Fruit fly (Drosophila melanogaster) whole organism, embryonic: Measurements from ENCODE around the gene Wnt6.

ENCODE experiments used
- CG10147 ChIP-seq: fragments of 200-800 bp; sonication (Bioruptor generic); optimal IDR thresholded peaks from 2 replicates; lab custom pipeline; 2019; ENCODE audit warnings: missing biosample characterization, mild to moderate bottlenecking, missing genetic modification characterization, moderate library complexity
- CG10209 ChIP-seq: fragments of 200-800 bp; sonication (Bioruptor generic); optimal IDR thresholded peaks from 3 replicates; lab custom pipeline; 2017; ENCODE audit warnings: missing biosample characterization, mild to moderate bottlenecking, missing genetic modification characterization, missing genetic modification reagents
- CG11456 ChIP-seq: fragments of 200-800 bp; sonication (Bioruptor generic); IDR thresholded peaks from 3 replicates; pipeline ENCODE4 v1.3.6; 2022; ENCODE audit warnings: missing biosample characterization, missing genetic modification characterization
- CG12236 ChIP-seq: fragments of 200-800 bp; sonication (Bioruptor generic); optimal IDR thresholded peaks from 2 replicates; lab custom pipeline; 2016; ENCODE audit warnings: missing biosample characterization, missing genetic modification characterization
- CG14860 ChIP-seq: fragments of 200-800 bp; sonication (Bioruptor generic); IDR thresholded peaks from 3 replicates; pipeline ENCODE4 v1.3.6; 2022; ENCODE audit warnings: missing biosample characterization, missing genetic modification characterization; ENCODE audit not compliant: partially characterized antibody
- CG17186 ChIP-seq: fragments of 200-800 bp; sonication (Bioruptor generic); optimal IDR thresholded peaks from 3 replicates; lab custom pipeline; 2017; ENCODE audit warnings: missing biosample characterization, missing genetic modification reagents, missing genetic modification characterization
- CG1792 ChIP-seq: fragments of 200-800 bp; sonication (Bioruptor generic); optimal IDR thresholded peaks from 2 replicates; lab custom pipeline; 2016; ENCODE audit warnings: missing biosample characterization, missing genetic modification characterization
- CG18619 ChIP-seq: fragments of 200-800 bp; sonication (Bioruptor generic); optimal IDR thresholded peaks from 3 replicates; lab custom pipeline; 2017; ENCODE audit warnings: missing biosample characterization, mild to moderate bottlenecking, missing genetic modification characterization
- CG30020 ChIP-seq: fragments of 200-800 bp; optimal IDR thresholded peaks from 2 replicates; lab custom pipeline; 2019; ENCODE audit warnings: missing biosample characterization, mild to moderate bottlenecking, missing genetic modification characterization, moderate library complexity
- CG31388 ChIP-seq: fragments of 200-800 bp; sonication (Bioruptor generic); optimal IDR thresholded peaks from 2 replicates; lab custom pipeline; 2016; ENCODE audit warnings: missing biosample characterization, missing genetic modification characterization
- CG32767 ChIP-seq: fragments of 200-800 bp; sonication (Bioruptor generic); IDR thresholded peaks from 2 replicates; pipeline ENCODE4 v1.3.6; 2022; ENCODE audit warnings: missing biosample characterization, missing genetic modification characterization
- CG3281 ChIP-seq: fragments of 200-800 bp; sonication (Bioruptor generic); optimal IDR thresholded peaks from 3 replicates; lab custom pipeline; 2017; ENCODE audit warnings: missing biosample characterization, mild to moderate bottlenecking, missing genetic modification characterization
- CG43689 ChIP-seq: fragments of 200-800 bp; sonication (Bioruptor generic); IDR thresholded peaks from 2 replicates; pipeline ENCODE4 v1.3.6; 2022; ENCODE audit warnings: missing biosample characterization, missing genetic modification characterization
- CG4404 ChIP-seq: fragments of 200-800 bp; sonication (Bioruptor generic); IDR thresholded peaks from 2 replicates; pipeline ENCODE4 v1.3.6; 2022; ENCODE audit warnings: missing biosample characterization, missing genetic modification characterization
- CG5180 ChIP-seq: fragments of 200-800 bp; sonication (Bioruptor generic); optimal IDR thresholded peaks from 3 replicates; lab custom pipeline; 2017; ENCODE audit warnings: missing biosample characterization, missing genetic modification characterization, mild to moderate bottlenecking, moderate library complexity, missing genetic modification reagents
- CG6254 ChIP-seq: fragments of 200-800 bp; sonication (Bioruptor generic); optimal IDR thresholded peaks from 3 replicates; lab custom pipeline; 2017; ENCODE audit warnings: mild to moderate bottlenecking, missing biosample characterization, missing genetic modification reagents, missing genetic modification characterization
- CG8359 ChIP-seq: fragments of 200-800 bp; sonication (Bioruptor generic); optimal IDR thresholded peaks from 2 replicates; lab custom pipeline; 2017; ENCODE audit warnings: missing biosample characterization, mild to moderate bottlenecking, missing genetic modification characterization, borderline replicate concordance
- CG8924 ChIP-seq: fragments of 200-800 bp; optimal IDR thresholded peaks from 3 replicates; lab custom pipeline; 2019; ENCODE audit warnings: missing biosample characterization, mild to moderate bottlenecking, missing genetic modification characterization, moderate library complexity
- CHES-1-like ChIP-seq: fragments of 200-800 bp; sonication (Bioruptor generic); optimal IDR thresholded peaks from 2 replicates; lab custom pipeline; 2016; ENCODE audit warnings: missing biosample characterization, missing genetic modification characterization
- Gsc ChIP-seq: fragments of 200-800 bp; sonication (Bioruptor generic); IDR thresholded peaks from 2 replicates; pipeline ENCODE4 v1.3.6; 2022; ENCODE audit warnings: missing biosample characterization, missing genetic modification characterization
- Hr39 ChIP-seq: fragments of >200 bp; optimal IDR thresholded peaks from 2 replicates; lab custom pipeline; 2017
- MESR4 ChIP-seq: fragments of 200-800 bp; sonication (Bioruptor generic); optimal IDR thresholded peaks from 2 replicates; lab custom pipeline; 2018; ENCODE audit warnings: missing biosample characterization, mild to moderate bottlenecking, missing genetic modification characterization, moderate library complexity
- Mrtf ChIP-seq: fragments of 200-800 bp; sonication (Bioruptor generic); IDR thresholded peaks from 3 replicates; pipeline ENCODE4 v1.3.6; 2022; ENCODE audit warnings: missing biosample characterization, missing genetic modification characterization
- NC2β ChIP-seq: fragments of 200-800 bp; sonication (Bioruptor generic); optimal IDR thresholded peaks from 2 replicates; lab custom pipeline; 2016; ENCODE audit warnings: missing biosample characterization, missing genetic modification characterization
- Rfx ChIP-seq: fragments of 200-800 bp; sonication (Bioruptor generic); IDR thresholded peaks from 2 replicates; pipeline ENCODE4 v1.3.6; 2022; ENCODE audit warnings: missing biosample characterization, missing genetic modification characterization
- Sin3A ChIP-seq: fragments of >200 bp; optimal IDR thresholded peaks from 2 replicates; lab custom pipeline; 2018
- TFAM ChIP-seq: fragments of 200-800 bp; sonication (Bioruptor generic); optimal IDR thresholded peaks from 2 replicates; lab custom pipeline; 2017; ENCODE audit warnings: missing biosample characterization, missing genetic modification characterization, inconsistent platforms
- ac ChIP-seq: fragments of 200-800 bp; sonication (Bioruptor generic); optimal IDR thresholded peaks from 3 replicates; lab custom pipeline; 2017; ENCODE audit warnings: missing biosample characterization, mild to moderate bottlenecking, missing genetic modification characterization
- al ChIP-seq: fragments of 200-800 bp; sonication (Bioruptor generic); IDR thresholded peaks from 2 replicates; pipeline ENCODE4 v1.3.6; 2022; ENCODE audit warnings: missing biosample characterization, missing genetic modification characterization
- ato ChIP-seq: fragments of 200-800 bp; sonication (Bioruptor generic); IDR thresholded peaks from 2 replicates; pipeline ENCODE4 v1.3.6; 2022; ENCODE audit warnings: missing biosample characterization, missing genetic modification characterization; ENCODE audit not compliant: partially characterized antibody
- croc ChIP-seq: fragments of 200-800 bp; sonication (Bioruptor generic); conservative IDR thresholded peaks from 3 replicates; pipeline ENCODE4 v1.3.6; 2022; ENCODE audit warnings: missing biosample characterization, missing genetic modification characterization
- crol ChIP-seq: fragments of 200-800 bp; sonication (Bioruptor generic); IDR thresholded peaks from 2 replicates; pipeline ENCODE4 v1.3.6; 2022; ENCODE audit warnings: missing biosample characterization, missing genetic modification characterization
- crp ChIP-seq, 2 experiments: fragments of 200-800 bp; sonication (Bioruptor generic); optimal IDR thresholded peaks; 2 replicates in 1 of 2; 3 replicates in 1 of 2; lab custom pipeline; 2017; ENCODE audit warnings: missing biosample characterization in 2 of 2, missing genetic modification characterization in 2 of 2, mild to moderate bottlenecking in 1 of 2, moderate library complexity in 1 of 2
- dpn ChIP-seq, 2 experiments: fragments of 200-800 bp; sonication (Bioruptor generic); optimal IDR thresholded peaks; 3 replicates each; lab custom pipeline; 2016; ENCODE audit warnings: missing biosample characterization in 2 of 2, missing genetic modification characterization in 2 of 2
- emc ChIP-seq: fragments of 200-800 bp; sonication (Bioruptor generic); optimal IDR thresholded peaks from 2 replicates; lab custom pipeline; 2016; ENCODE audit warnings: missing biosample characterization, missing genetic modification characterization
- fd102C ChIP-seq: fragments of 200-800 bp; sonication (Bioruptor generic); optimal IDR thresholded peaks from 2 replicates; lab custom pipeline; 2018; ENCODE audit warnings: missing biosample characterization, mild to moderate bottlenecking, missing genetic modification characterization, moderate library complexity
- grn ChIP-seq: fragments of 200-800 bp; sonication (Bioruptor generic); optimal IDR thresholded peaks from 3 replicates; lab custom pipeline; 2017; ENCODE audit warnings: missing biosample characterization, missing genetic modification characterization
- insv ChIP-seq, 2 experiments: fragments of 200-800 bp; sonication (Bioruptor generic); optimal IDR thresholded peaks; 3 replicates each; lab custom pipeline; 2016 to 2018; ENCODE audit warnings: missing biosample characterization in 2 of 2, missing genetic modification characterization in 2 of 2
- jing ChIP-seq: fragments of 200-800 bp; sonication (Bioruptor generic); optimal IDR thresholded peaks from 2 replicates; lab custom pipeline; 2018; ENCODE audit warnings: missing biosample characterization, mild to moderate bottlenecking, missing genetic modification characterization
- nerfin-1 ChIP-seq: fragments of 200-800 bp; sonication (Bioruptor generic); optimal IDR thresholded peaks from 3 replicates; lab custom pipeline; 2019; ENCODE audit warnings: missing biosample characterization, mild to moderate bottlenecking, missing genetic modification characterization, moderate library complexity
- nom ChIP-seq: fragments of 200-800 bp; sonication (Bioruptor generic); optimal IDR thresholded peaks from 2 replicates; lab custom pipeline; 2017; ENCODE audit warnings: missing biosample characterization, missing genetic modification characterization, mild to moderate bottlenecking, moderate library complexity, missing genetic modification reagents
- phol ChIP-seq: fragments of 200-800 bp; sonication (Bioruptor generic); optimal IDR thresholded peaks from 3 replicates; lab custom pipeline; 2018; ENCODE audit warnings: missing biosample characterization, mild to moderate bottlenecking, missing genetic modification characterization, moderate library complexity
- pita ChIP-seq: fragments of 200-800 bp; sonication (Bioruptor generic); optimal IDR thresholded peaks from 2 replicates; lab custom pipeline; 2017; ENCODE audit warnings: missing biosample characterization, mild to moderate bottlenecking, missing genetic modification characterization
- ranshi ChIP-seq: fragments of 200-800 bp; sonication (Bioruptor generic); IDR thresholded peaks from 2 replicates; pipeline ENCODE4 v1.3.6; 2022; ENCODE audit warnings: missing biosample characterization, missing genetic modification characterization
- sim ChIP-seq: fragments of 200-800 bp; sonication (Bioruptor generic); IDR thresholded peaks from 2 replicates; pipeline ENCODE4 v1.3.6; 2022; ENCODE audit warnings: missing biosample characterization, missing genetic modification characterization
- sima ChIP-seq: fragments of 200-800 bp; sonication (Bioruptor generic); optimal IDR thresholded peaks from 2 replicates; lab custom pipeline; 2016; ENCODE audit warnings: missing biosample characterization, missing genetic modification characterization
- sqz ChIP-seq: fragments of 200-800 bp; sonication (Bioruptor generic); optimal IDR thresholded peaks from 3 replicates; lab custom pipeline; 2018; ENCODE audit warnings: missing biosample characterization, mild to moderate bottlenecking, missing genetic modification characterization
- sr ChIP-seq: fragments of 200-800 bp; sonication (Bioruptor generic); IDR thresholded peaks from 3 replicates; pipeline ENCODE4 v1.3.6; 2022; ENCODE audit warnings: missing biosample characterization, missing genetic modification characterization
- ssp ChIP-seq: fragments of 200-800 bp; sonication (Bioruptor generic); IDR thresholded peaks from 2 replicates; pipeline ENCODE4 v1.3.6; 2022; ENCODE audit warnings: missing biosample characterization, missing genetic modification characterization
- sug ChIP-seq: fragments of 200-800 bp; optimal IDR thresholded peaks from 2 replicates; lab custom pipeline; 2019; ENCODE audit warnings: missing biosample characterization, mild to moderate bottlenecking, missing genetic modification characterization, moderate library complexity
- twi ChIP-seq: fragments of 200-800 bp; optimal IDR thresholded peaks from 2 replicates; lab custom pipeline; 2019; ENCODE audit warnings: missing biosample characterization, mild to moderate bottlenecking, missing genetic modification characterization, moderate library complexity

Wnt6 gene

DNA sequence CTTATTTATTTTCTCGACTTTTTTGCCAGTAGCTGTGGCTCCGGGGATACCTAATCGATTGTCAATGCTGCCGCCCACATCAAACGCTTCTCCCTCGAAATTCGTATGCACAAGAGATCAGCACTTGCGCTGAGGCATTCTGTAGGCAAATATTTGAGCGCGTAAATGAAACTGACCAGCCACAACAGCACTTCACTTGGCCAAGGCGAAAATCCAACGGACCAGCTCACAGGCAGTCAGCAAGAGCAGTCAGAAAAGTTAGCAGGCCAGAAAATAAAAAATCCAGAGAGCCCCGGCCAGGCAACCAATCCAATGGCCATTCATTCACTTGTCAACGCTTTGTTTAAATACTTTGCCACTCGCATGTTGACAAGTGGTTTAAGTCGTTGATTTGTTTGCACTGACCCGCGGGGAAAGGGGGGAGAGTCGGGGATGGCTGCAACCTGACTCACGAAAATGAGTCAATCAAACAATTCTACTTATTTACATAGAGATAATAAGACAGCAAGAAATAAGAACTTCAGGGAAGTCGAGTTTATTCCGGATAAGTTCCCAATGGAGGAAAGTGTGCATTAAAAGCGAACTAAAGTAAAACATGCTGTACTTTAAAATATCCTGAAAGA, 6.0 kb downstream of the Wnt6 start (continued):
- TF ChIP-seq CG14860 (no peak), TFAM (GFP tag; lab: Kevin White, UChicago) (no peak), Gsc (GFP tag; lab: Robert Waterston, UW) (no peak), CG12236 (peak; percentile 19), CG30020 (tag; lab: Kevin White, UChicago) (no peak), CG32767 (no peak), sqz (GFP tag; lab: Kevin White, UChicago) (no peak), CHES-1-like (no peak), dpn (GFP tag; optimal IDR thresholded peaks at IDR 0.05; lab: Kevin White, UChicago) (peak in 1 of 2 experiments; percentile 11), CG5180 (GFP tag; lab: Kevin White, UChicago) (peak; percentile 18), CG17186 (GFP tag; lab: Kevin White, UChicago) (no peak), CG1792 (GFP tag; lab: Kevin White, UChicago) (no peak), NC2β (GFP tag; lab: Kevin White, UChicago) (peak; percentile 20), grn (peak; percentile 28), fd102C (peak; percentile 70), CG31388 (GFP tag; lab: Kevin White, UChicago) (no peak), crp (GFP tag; optimal IDR thresholded peaks at IDR 0.05; lab: Kevin White, UChicago) (no peak), CG18619 (GFP tag; lab: Kevin White, UChicago) (peak; percentile 35), sug (tag; lab: Kevin White, UChicago) (no peak), sr (GFP tag; lab: Robert Waterston, UW) (no peak), ranshi (GFP tag; lab: Robert Waterston, UW) (no peak), CG10209 (GFP tag; lab: Kevin White, UChicago) (peak; percentile 57), ssp (no peak), CG3281 (GFP tag; lab: Kevin White, UChicago) (no peak), emc (GFP tag; lab: Kevin White, UChicago) (no peak), Hr39 (lab: Kevin White, UChicago) (no peak), ato (GFP tag; lab: Robert Waterston, UW) (no peak), CG4404 (no peak), nerfin-1 (peak; percentile 22), pita (GFP tag; lab: Kevin White, UChicago) (no peak), al (GFP tag; lab: Robert Waterston, UW) (0 out of 2 replicates have a peak, but pooled peaks have one; percentile 7), Mrtf (GFP tag; lab: Robert Waterston, UW) (no peak), ac (GFP tag; lab: Kevin White, UChicago) (peak; percentile 68), sim (GFP tag; lab: Robert Waterston, UW) (peak; percentile 25; the same call in 1 of the 2 replicates), insv (GFP tag; optimal IDR thresholded peaks at IDR 0.05; lab: Kevin White, UChicago) (no peak), CG10147 (GFP tag; lab: Kevin White, UChicago) (no peak), twi (tag; lab: Kevin White, UChicago) (no peak), nom (GFP tag; lab: Kevin White, UChicago) (no peak), sima (GFP tag; lab: Kevin White, UChicago) (no peak), crol (GFP tag; lab: Robert Waterston, UW) (peak; percentile 40; the same call in 1 of the 2 replicates), croc (GFP tag; lab: Robert Waterston, UW) (no peak), Sin3A (lab: Kevin White, UChicago) (no peak), CG43689 (no peak), phol (tag; lab: Kevin White, UChicago) (no peak), CG8924 (tag; lab: Kevin White, UChicago) (no peak), CG8359 (GFP tag; lab: Kevin White, UChicago) (no peak), jing (GFP tag; lab: Kevin White, UChicago) (no peak), MESR4 (no peak), CG6254 (GFP tag; lab: Kevin White, UChicago) (no peak), CG11456 (GFP tag; lab: Robert Waterston, UW) (0 out of 3 replicates have a peak, but pooled peaks have one; percentile 38), Rfx (GFP tag; lab: Robert Waterston, UW) (no peak)
